Fruit fly (Drosophila melanogaster) whole organism, wandering third instar larva: ENCODE results near the gene CG9004.

ENCODE experiments used
- CrebA ChIP-seq: fragments of 200-800 bp; sonication (Bioruptor generic); optimal IDR thresholded peaks from 2 replicates; lab custom pipeline; 2016; ENCODE audit warnings: missing biosample characterization, mild to moderate bottlenecking, missing genetic modification characterization, borderline replicate concordance
- Myc ChIP-seq: fragments of >200 bp; optimal IDR thresholded peaks from 2 replicates; lab custom pipeline; 2017
- N ChIP-seq: fragments of >200 bp; optimal IDR thresholded peaks from 2 replicates; lab custom pipeline; 2018; ENCODE audit warnings: missing biosample characterization, missing external identifiers, missing genetic modification characterization
- OdsH ChIP-seq: fragments of 200-800 bp; sonication (Bioruptor generic); optimal IDR thresholded peaks from 2 replicates; lab custom pipeline; 2016; ENCODE audit warnings: missing biosample characterization, mild to moderate bottlenecking, missing genetic modification characterization
- Rel ChIP-seq, 2 experiments: fragments of 200-800 bp; sonication (Bioruptor generic) in 1 of 2; optimal IDR thresholded peaks; 2 replicates in 1 of 2; 3 replicates in 1 of 2; lab custom pipeline; 2016 to 2019; ENCODE audit warnings: mild to moderate bottlenecking in 2 of 2, missing biosample characterization in 2 of 2, missing genetic modification characterization in 2 of 2, moderate library complexity in 1 of 2
- Vsx2 ChIP-seq: fragments of 200-300, 225-300 bp; sonication (Bioruptor generic); optimal IDR thresholded peaks from 2 replicates; lab custom pipeline; 2018; ENCODE audit warnings: missing biosample characterization, missing genetic modification characterization; ENCODE audit not compliant: partially characterized antibody
- dmrt93B ChIP-seq: fragments of 200-800 bp; sonication (Bioruptor generic); optimal IDR thresholded peaks from 2 replicates; lab custom pipeline; 2018; ENCODE audit warnings: missing biosample characterization, mild to moderate bottlenecking, missing genetic modification characterization
- fru ChIP-seq: fragments of 200-800 bp; sonication (Bioruptor generic); optimal IDR thresholded peaks from 3 replicates; lab custom pipeline; 2016; ENCODE audit warnings: missing biosample characterization, mild to moderate bottlenecking, missing genetic modification characterization
- h ChIP-seq: fragments of 200-800 bp; sonication (Bioruptor generic); optimal IDR thresholded peaks from 3 replicates; lab custom pipeline; 2016; ENCODE audit warnings: missing biosample characterization, mild to moderate bottlenecking, missing genetic modification characterization
- pan ChIP-seq: fragments of >200 bp; optimal IDR thresholded peaks from 2 replicates; lab custom pipeline; 2017
- usp ChIP-seq: fragments of >200 bp; optimal IDR thresholded peaks from 2 replicates; lab custom pipeline; 2017; ENCODE audit warnings: missing biosample characterization, missing genetic modification characterization

- TF ChIP-seq Myc (lab: Kevin White, UChicago), result no peak
- no peak for TF ChIP-seq CrebA
- TF ChIP-seq dmrt93B, result no peak
- TF ChIP-seq OdsH, result no peak
- TF ChIP-seq pan (lab: Kevin White, UChicago), result no peak
- TF ChIP-seq Vsx2 (GFP tag; lab: Kevin White, UChicago), result no peak
- TF ChIP-seq usp (GFP tag; lab: Kevin White, UChicago), result no peak
- no peak for TF ChIP-seq fru (GFP tag; lab: Kevin White, UChicago)
- TF ChIP-seq N (GFP tag; lab: Kevin White, UChicago), result no peak
- no peak for TF ChIP-seq Rel (GFP tag; optimal IDR thresholded peaks at IDR 0.05; lab: Kevin White, UChicago)
- TF ChIP-seq Rel (tag; optimal IDR thresholded peaks at IDR 0.05; lab: Kevin White, UChicago), result no peak
- no peak for TF ChIP-seq h (GFP tag; lab: Kevin White, UChicago)
These were observed 47.6 kb downstream of the CG9004 start for dm6 chr3L:2421138-2421537.
